Fruit fly (Drosophila melanogaster) whole organism, pupa: ENCODE data around the gene CG42556.

Experiments used
- CG10348 ChIP-seq: fragments of 200-800 bp; sonication (Bioruptor generic); IDR thresholded peaks from 2 replicates; pipeline ENCODE4 v1.3.6; 2022; ENCODE audit warnings: missing biosample characterization, missing genetic modification characterization
- CG12605 ChIP-seq: fragments of 200-800 bp; sonication (Bioruptor generic); IDR thresholded peaks from 2 replicates; pipeline ENCODE4 v1.3.6; 2022; ENCODE audit warnings: missing biosample characterization, missing genetic modification characterization
- CG13204 ChIP-seq: fragments of 200-800 bp; sonication (Bioruptor generic); optimal IDR thresholded peaks from 2 replicates; lab custom pipeline; 2018; ENCODE audit warnings: missing biosample characterization, mild to moderate bottlenecking, missing genetic modification characterization, moderate library complexity
- CG14655 ChIP-seq: fragments of 200-800 bp; sonication (Bioruptor generic); optimal IDR thresholded peaks from 3 replicates; lab custom pipeline; 2017; ENCODE audit warnings: mild to moderate bottlenecking, missing biosample characterization, missing genetic modification reagents, missing genetic modification characterization
- CG15710 ChIP-seq: fragments of 200-800 bp; sonication (Bioruptor generic); optimal IDR thresholded peaks from 2 replicates; lab custom pipeline; 2018; ENCODE audit warnings: missing biosample characterization, mild to moderate bottlenecking, missing genetic modification characterization, moderate library complexity
- CG17806 ChIP-seq: fragments of 200-800 bp; sonication (Bioruptor generic); optimal IDR thresholded peaks from 2 replicates; lab custom pipeline; 2018; ENCODE audit warnings: missing biosample characterization, mild to moderate bottlenecking, missing genetic modification characterization, moderate library complexity
- CG32121 ChIP-seq: fragments of 200-800 bp; sonication (Bioruptor generic); IDR thresholded peaks from 2 replicates; pipeline ENCODE4 v1.3.6; 2022; ENCODE audit warnings: missing biosample characterization, missing genetic modification characterization
- CG34367 ChIP-seq: fragments of 200-800 bp; sonication (Bioruptor generic); optimal IDR thresholded peaks from 2 replicates; lab custom pipeline; 2018; ENCODE audit warnings: missing biosample characterization, mild to moderate bottlenecking, missing genetic modification characterization
- CG4496 ChIP-seq: fragments of 200-800 bp; sonication (Bioruptor generic); IDR thresholded peaks from 3 replicates; pipeline ENCODE4 v1.3.6; 2022; ENCODE audit warnings: missing biosample characterization, missing genetic modification characterization
- CG8159 ChIP-seq: fragments of 200-800 bp; sonication (Bioruptor generic); optimal IDR thresholded peaks from 3 replicates; lab custom pipeline; 2018; ENCODE audit warnings: missing biosample characterization, mild to moderate bottlenecking, missing genetic modification characterization, moderate library complexity
- CG8301 ChIP-seq: fragments of 200-800 bp; sonication (Bioruptor generic); optimal IDR thresholded peaks from 2 replicates; lab custom pipeline; 2018; ENCODE audit warnings: missing biosample characterization, mild to moderate bottlenecking, missing genetic modification characterization
- CG9948 ChIP-seq: fragments of 200-800 bp; sonication (Bioruptor generic); optimal IDR thresholded peaks from 2 replicates; lab custom pipeline; 2018; ENCODE audit warnings: missing biosample characterization, mild to moderate bottlenecking, missing genetic modification characterization, moderate library complexity
- D1 ChIP-seq: fragments of 200-800 bp; sonication (Bioruptor generic); optimal IDR thresholded peaks from 2 replicates; lab custom pipeline; 2018; ENCODE audit warnings: missing biosample characterization, mild to moderate bottlenecking, missing genetic modification characterization, moderate library complexity
- EcR ChIP-seq: fragments of 200-800 bp; sonication (Bioruptor generic); optimal IDR thresholded peaks from 3 replicates; lab custom pipeline; 2019; ENCODE audit warnings: missing biosample characterization, missing genetic modification characterization, mild to moderate bottlenecking, moderate library complexity, missing genetic modification reagents
- Ets98B ChIP-seq: fragments of 200-800 bp; sonication (Bioruptor generic); IDR thresholded peaks from 2 replicates; pipeline ENCODE4 v1.3.6; 2022; ENCODE audit warnings: missing biosample characterization, missing genetic modification characterization
- Pif1A ChIP-seq: fragments of 200-800 bp; sonication (Bioruptor generic); optimal IDR thresholded peaks from 3 replicates; lab custom pipeline; 2016; ENCODE audit warnings: missing biosample characterization, missing genetic modification characterization
- Pif1B ChIP-seq: fragments of 200-800 bp; sonication (Bioruptor generic); optimal IDR thresholded peaks from 3 replicates; lab custom pipeline; 2016; ENCODE audit warnings: missing biosample characterization, missing genetic modification characterization
- Snoo ChIP-seq: fragments of 200-800 bp; sonication (Bioruptor generic); optimal IDR thresholded peaks from 3 replicates; lab custom pipeline; 2017; ENCODE audit warnings: missing biosample characterization, mild to moderate bottlenecking, missing genetic modification characterization, inconsistent platforms
- fd96Ca ChIP-seq: fragments of 200-800 bp; sonication (Bioruptor generic); IDR thresholded peaks from 3 replicates; pipeline ENCODE4 v1.3.6; 2022; ENCODE audit warnings: missing biosample characterization, missing genetic modification characterization
- gl ChIP-seq: fragments of 200-800 bp; sonication (Bioruptor generic); optimal IDR thresholded peaks from 2 replicates; lab custom pipeline; 2018; ENCODE audit warnings: missing biosample characterization, mild to moderate bottlenecking, missing genetic modification characterization
- rn ChIP-seq: fragments of 200-800 bp; sonication (Bioruptor generic); IDR thresholded peaks from 2 replicates; pipeline ENCODE4 v1.3.6; 2022; ENCODE audit warnings: missing biosample characterization, missing genetic modification characterization

The CG42556 gene

dm6 chr2L:16886459-16886858, 3.2 kb upstream of the CG42556 start:
- no peak for TF ChIP-seq Snoo (tag; lab: Kevin White, UChicago)
- TF ChIP-seq CG4496 (GFP tag; lab: Robert Waterston, UW): no peak
- TF ChIP-seq CG13204 (GFP tag; lab: Kevin White, UChicago): no peak
- no peak for TF ChIP-seq fd96Ca (GFP tag; lab: Robert Waterston, UW)
- TF ChIP-seq CG14655 (GFP tag; lab: Kevin White, UChicago): no peak
- no peak for TF ChIP-seq CG12605 (GFP tag; lab: Robert Waterston, UW)

DNA sequence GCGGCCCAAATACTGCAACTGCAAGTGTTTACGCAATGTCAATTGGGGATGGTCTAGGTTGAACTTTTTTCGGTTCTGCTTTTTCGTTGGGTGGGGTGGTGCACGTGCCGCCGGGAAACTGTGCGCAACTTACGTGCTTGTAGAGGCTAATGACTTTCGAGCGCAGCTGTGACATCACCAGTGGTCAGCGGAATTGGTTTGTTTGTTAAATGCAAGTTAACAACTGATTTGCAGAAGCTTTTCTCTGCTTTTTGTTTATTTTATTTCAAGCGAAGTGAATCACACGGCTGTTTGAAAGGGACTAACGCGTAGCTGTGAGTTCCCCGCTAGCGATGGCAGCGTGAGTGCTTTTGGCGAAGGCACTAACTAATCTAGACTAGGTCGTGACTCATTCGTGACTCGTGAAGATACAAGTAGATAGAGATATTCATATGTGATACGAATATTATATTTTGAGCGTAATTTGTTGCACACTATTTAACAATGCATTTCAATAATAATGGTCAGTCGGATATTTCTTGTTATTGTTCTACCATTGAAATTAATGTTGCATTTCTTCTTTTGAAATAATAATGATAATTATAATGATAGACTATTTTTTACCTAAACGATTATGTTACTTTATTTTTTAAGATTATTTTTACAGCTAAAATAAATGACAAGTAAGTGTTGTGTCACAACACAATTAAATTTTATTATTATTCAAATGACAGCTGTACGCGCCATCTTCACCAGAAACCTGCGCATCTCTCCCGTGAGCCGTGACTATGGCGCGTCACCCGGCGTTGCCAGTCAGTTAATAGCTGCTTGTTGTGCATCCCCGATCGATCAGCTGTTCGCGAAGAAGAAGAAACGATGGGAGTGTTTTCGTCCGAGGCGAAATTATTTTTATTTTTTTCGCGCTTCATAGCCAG, 1.8 kb upstream of the CG42556 start, which contains the start of the genes osi and tweek:
TSS of gene osi (minus strand) at position 307 of the 914 bp plus-strand sequence.
TSS of gene tweek (plus strand) at position 831 of the 914 bp plus-strand sequence.
- peak; percentile 42; the same call in 1 of the 2 replicates for TF ChIP-seq Ets98B
- TF ChIP-seq CG9948 (tag; lab: Kevin White, UChicago): no peak
- no peak for TF ChIP-seq CG8301 (tag; lab: Kevin White, UChicago)
- peak; percentile 27 for TF ChIP-seq Pif1B
- TF ChIP-seq CG12605 (GFP tag; lab: Robert Waterston, UW): no peak
- TF ChIP-seq gl: no peak
- TF ChIP-seq rn: no peak
- no peak for TF ChIP-seq CG10348 (GFP tag; lab: Robert Waterston, UW)
- TF ChIP-seq CG14655 (GFP tag; lab: Kevin White, UChicago): no peak
- peak; percentile 45; the same call in 2 of the 3 replicates for TF ChIP-seq CG4496 (GFP tag; lab: Robert Waterston, UW)
- no peak for TF ChIP-seq CG13204 (GFP tag; lab: Kevin White, UChicago)
- peak; percentile 53 for TF ChIP-seq CG15710
- TF ChIP-seq CG32121 (GFP tag; lab: Robert Waterston, UW): no peak
- TF ChIP-seq D1: no peak
- TF ChIP-seq EcR: peak; percentile 35
- TF ChIP-seq Snoo (tag; lab: Kevin White, UChicago): no peak
- TF ChIP-seq CG8159 (tag; lab: Kevin White, UChicago): peak; percentile 42
- TF ChIP-seq Pif1A (GFP tag; lab: Kevin White, UChicago): peak; percentile 10
- TF ChIP-seq CG17806 (tag; lab: Kevin White, UChicago): no peak
- peak; percentile 9 for TF ChIP-seq CG34367 (tag; lab: Kevin White, UChicago)
- peak; percentile 33; the same call in 1 of the 3 replicates for TF ChIP-seq fd96Ca (GFP tag; lab: Robert Waterston, UW)

DNA sequence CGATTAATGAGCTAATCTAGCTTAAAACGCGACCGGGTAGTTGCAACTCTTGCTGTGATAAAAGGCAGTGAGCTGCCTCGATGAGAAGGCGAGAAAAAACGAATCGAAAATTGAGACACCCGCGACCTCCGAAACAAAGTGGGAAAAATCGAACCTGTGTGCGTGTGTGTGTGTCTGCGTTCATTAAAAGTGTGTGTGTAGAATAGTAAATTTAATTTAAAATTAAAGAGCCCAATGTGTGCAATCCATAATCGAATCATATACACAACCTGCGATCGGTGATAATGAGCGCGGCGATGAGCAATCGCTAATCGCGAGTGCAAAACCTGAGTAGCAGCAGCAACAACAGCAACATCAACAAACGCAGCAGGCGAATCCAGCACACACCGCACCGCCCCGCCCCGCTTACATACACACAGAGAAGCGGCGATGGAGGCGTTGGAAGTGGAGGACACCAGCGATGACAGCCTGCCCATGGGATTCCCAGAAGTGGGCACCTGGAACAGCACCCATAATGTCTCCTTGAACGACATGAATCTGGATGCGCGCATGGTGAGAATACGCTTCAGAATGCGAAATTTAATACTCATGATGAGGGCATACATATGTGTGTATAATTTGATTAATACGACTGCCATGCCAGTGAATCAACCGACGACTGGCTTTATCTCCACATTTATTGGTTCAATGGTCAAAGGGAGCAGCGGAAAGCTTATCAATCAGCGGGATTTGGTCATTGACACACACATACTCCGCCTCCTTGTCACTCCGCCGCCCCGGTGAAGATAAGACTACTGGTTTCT, 933 bp upstream of the CG42556 start:
- TF ChIP-seq EcR: peak; percentile 93
- peak; percentile 28; the same call in 1 of the 3 replicates for TF ChIP-seq CG4496 (GFP tag; lab: Robert Waterston, UW)
- TF ChIP-seq CG32121 (GFP tag; lab: Robert Waterston, UW): peak; percentile 51; the same call in 1 of the 2 replicates
- TF ChIP-seq CG34367 (tag; lab: Kevin White, UChicago): no peak
- no peak for TF ChIP-seq rn
- TF ChIP-seq CG13204 (GFP tag; lab: Kevin White, UChicago): no peak
- 0 out of 2 replicates have a peak, but pooled peaks have one; percentile 19 for TF ChIP-seq CG10348 (GFP tag; lab: Robert Waterston, UW)

DNA sequence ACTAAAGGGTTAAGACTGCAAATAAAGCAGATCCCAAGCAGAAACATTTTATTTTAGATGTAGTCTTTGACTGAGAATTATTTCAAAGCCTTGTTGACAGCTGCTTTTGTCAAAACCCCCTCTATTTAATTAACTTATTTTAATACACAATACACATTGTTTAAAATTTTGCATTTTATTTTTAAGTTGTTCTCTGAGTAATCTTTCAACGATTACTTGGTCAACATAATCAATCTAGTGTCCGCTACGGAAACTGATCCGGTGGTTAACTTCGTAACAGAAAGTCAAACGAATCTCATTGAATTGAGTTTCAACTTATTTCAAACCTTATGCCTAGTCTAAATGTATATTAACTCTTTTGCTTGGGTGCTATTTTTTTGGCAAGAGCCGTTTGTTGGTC, 10.7 kb downstream of the CG42556 start, which contains the start of gene CG31805:
TSS of gene CG31805 (minus strand) at position 101 of the 400 bp plus-strand sequence.
- TF ChIP-seq CG8301 (tag; lab: Kevin White, UChicago): no peak
- TF ChIP-seq fd96Ca (GFP tag; lab: Robert Waterston, UW): no peak
- no peak for TF ChIP-seq Ets98B

DNA sequence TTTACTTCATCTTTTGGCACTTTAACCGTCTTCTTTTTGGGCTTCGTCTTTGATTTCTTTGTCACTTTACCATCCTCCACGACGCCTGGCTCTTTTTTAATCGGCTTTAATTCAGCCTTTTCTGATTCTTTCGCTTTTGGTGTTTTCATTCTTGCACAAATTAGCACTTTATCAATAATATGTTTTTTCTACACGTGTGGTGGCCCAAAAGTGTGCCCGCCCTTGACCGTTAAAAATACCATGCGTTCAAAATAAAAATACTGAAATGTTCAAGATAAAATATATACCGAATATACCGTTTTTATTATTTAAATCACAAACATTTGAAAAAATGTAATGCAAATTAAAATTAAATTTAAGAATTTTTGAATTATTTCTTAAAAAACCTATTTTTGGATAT, 12.3 kb downstream of the CG42556 start, which contains the start of gene CG12288:
TSS of gene CG12288 (minus strand) at position 216 of the 400 bp plus-strand sequence.
- TF ChIP-seq CG13204 (GFP tag; lab: Kevin White, UChicago) (no peak), fd96Ca (GFP tag; lab: Robert Waterston, UW) (no peak), CG10348 (GFP tag; lab: Robert Waterston, UW) (no peak), Snoo (tag; lab: Kevin White, UChicago) (no peak), CG12605 (GFP tag; lab: Robert Waterston, UW) (no peak), Pif1B (no peak), CG14655 (GFP tag; lab: Kevin White, UChicago) (no peak), CG34367 (tag; lab: Kevin White, UChicago) (no peak), D1 (no peak), Ets98B (no peak), EcR (no peak), CG15710 (no peak), CG8159 (tag; lab: Kevin White, UChicago) (no peak), CG4496 (GFP tag; lab: Robert Waterston, UW) (no peak), CG9948 (tag; lab: Kevin White, UChicago) (no peak), rn (no peak), Pif1A (GFP tag; lab: Kevin White, UChicago) (no peak)
